Worm (Caenorhabditis elegans) whole organism, late embryonic: ENCODE data around the gene F26F12.3.

Experiments
- fkh-10 ChIP-seq: fragments of 150-350 bp; optimal IDR thresholded peaks from 2 replicates; lab custom pipeline; 2014; ENCODE audit warnings: missing biosample characterization, missing genetic modification reagents, missing genetic modification characterization
- lin-11 ChIP-seq: fragments of 200-800 bp; sonication (Bioruptor generic); optimal IDR thresholded peaks from 2 replicates; lab custom pipeline; 2018; ENCODE audit warnings: mild to moderate bottlenecking, missing genetic modification characterization, missing compliant biosample characterization
- nhr-232 ChIP-seq: sonication (generic microtip); optimal IDR thresholded peaks from 2 replicates; lab custom pipeline; 2016; ENCODE audit warnings: missing genetic modification characterization, missing compliant biosample characterization
- pha-4 ChIP-seq: fragments of 150-350 bp; optimal IDR thresholded peaks from 2 replicates; lab custom pipeline; 2018; ENCODE audit warnings: missing biosample characterization, missing genetic modification reagents, missing genetic modification characterization
- ref-2 ChIP-seq: sonication (generic microtip); optimal IDR thresholded peaks from 2 replicates; lab custom pipeline; 2016; ENCODE audit warnings: missing genetic modification characterization, missing compliant biosample characterization

DNA sequence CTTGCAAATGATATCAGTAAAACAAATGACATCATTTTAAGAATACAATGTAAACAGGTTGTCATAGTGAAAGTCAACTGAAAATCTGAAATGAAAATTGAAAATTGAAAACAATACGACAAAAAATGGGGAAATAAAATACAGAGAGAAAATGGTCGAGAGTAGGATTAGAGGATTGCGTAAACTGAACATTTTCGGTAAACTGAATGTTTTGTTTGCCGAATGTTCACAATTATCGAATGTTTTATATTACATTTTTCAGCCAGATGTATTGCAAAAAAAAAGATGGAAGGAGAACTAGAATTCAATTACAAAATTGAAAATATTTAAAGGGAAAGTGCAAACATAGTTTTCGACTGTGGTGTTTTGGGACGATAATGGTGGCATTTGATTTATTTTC, 19.6 kb upstream of the F26F12.3 start, which contains the start of gene F26F12.5:
- TF ChIP-seq ref-2 (tag; lab: Kevin White, UChicago) = no peak
- no peak for TF ChIP-seq fkh-10 (GFP tag; lab: Kevin White, UChicago)
- TF ChIP-seq nhr-232 (tag; lab: Kevin White, UChicago) = no peak
- no peak for TF ChIP-seq pha-4 (tag; lab: Kevin White, UChicago)
- TF ChIP-seq lin-11 = no peak
